Worm (Caenorhabditis elegans) whole organism, young adult: ENCODE data around the gene C29A12.6.

Source experiments
- Y53F4B.3 ChIP-seq: fragments of 200-800 bp; sonication (Bioruptor generic); IDR thresholded peaks from 2 replicates; pipeline ENCODE4 v1.3.6; 2022; ENCODE audit warnings: missing genetic modification reagents, missing genetic modification characterization, missing compliant biosample characterization
- ama-1 ChIP-seq, 3 experiments: fragments of 150-350 bp in 1 of 3; sonication (generic microtip) in 2 of 3; optimal IDR thresholded peaks; 2 replicates each; lab custom pipeline; 2014 to 2018; ENCODE audit warnings: missing biosample characterization in 2 of 3, missing genetic modification characterization in 2 of 3, missing genetic modification reagents in 2 of 3
- lin-54 ChIP-seq: fragments of 200-800 bp; sonication (Bioruptor generic); optimal IDR thresholded peaks from 2 replicates; lab custom pipeline; 2018; ENCODE audit warnings: mild to moderate bottlenecking, missing genetic modification characterization, missing compliant biosample characterization
- rcor-1 ChIP-seq: fragments of 200-800 bp; sonication (Bioruptor generic); IDR thresholded peaks from 2 replicates; pipeline ENCODE4 v1.3.6; 2022; ENCODE audit warnings: missing genetic modification reagents, missing genetic modification characterization, missing compliant biosample characterization
- ztf-18 ChIP-seq: sonication (generic microtip); optimal IDR thresholded peaks from 2 replicates; lab custom pipeline; 2016; ENCODE audit warnings: missing genotype, mild to moderate bottlenecking, missing genetic modification characterization, missing compliant biosample characterization

DNA sequence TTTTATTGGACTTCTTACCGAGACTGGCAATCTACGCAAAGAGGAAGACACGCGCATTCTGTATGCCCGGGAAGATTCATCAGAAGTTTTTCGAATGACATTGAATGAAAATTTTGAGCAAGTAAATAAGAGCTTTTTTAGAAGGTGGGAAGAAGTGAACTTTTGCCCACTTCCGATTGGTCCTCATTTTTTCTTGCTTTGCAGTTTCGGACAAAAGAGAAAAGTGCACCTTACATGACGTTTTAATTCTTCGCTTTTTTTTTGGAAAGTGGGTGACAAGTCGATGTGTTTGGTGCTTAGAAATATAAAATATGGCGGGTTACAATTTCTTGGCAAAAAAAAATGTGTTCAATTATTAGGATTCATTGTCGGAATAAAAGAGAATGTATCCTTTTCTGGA is 42.6 kb upstream of the C29A12.6 start, which contains the start of gene secs-1:
- TF ChIP-seq ama-1 (optimal IDR thresholded peaks at IDR 0.05; lab: Kevin White, UChicago) (no peak), ama-1 (GFP tag; optimal IDR thresholded peaks at IDR 0.05; lab: Kevin White, UChicago) (no peak), Y53F4B.3 (GFP tag; lab: Robert Waterston, UW) (no peak), ztf-18 (no peak), rcor-1 (GFP tag; lab: Robert Waterston, UW) (no peak), lin-54 (GFP tag; lab: Kevin White, UChicago) (no peak)
